1 fruit fly cellular context compared by ENCODE assay signal in the genomic region with DNA sequence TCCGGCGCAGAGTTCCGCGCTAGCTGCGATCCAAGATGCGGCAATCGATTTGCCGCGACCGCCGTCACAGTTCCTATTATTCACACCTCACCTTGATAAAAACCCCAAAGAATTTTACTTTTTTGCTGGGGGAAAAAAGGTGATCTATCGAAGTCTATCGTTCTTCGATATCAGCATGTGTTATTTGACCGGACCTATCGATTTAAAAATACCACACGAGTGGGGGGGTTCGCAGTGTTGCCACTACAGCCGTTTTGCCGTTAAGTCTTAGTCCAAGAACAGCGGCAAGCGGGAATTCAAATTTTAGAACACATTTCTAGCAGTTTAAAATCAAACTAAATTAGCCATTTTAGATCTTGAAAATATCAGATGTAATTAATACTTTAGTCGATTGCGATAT.
TF ChIP-seq lines count a peak whose summit lies in the region.

A gene (minus strand): TSS at position 180 of the 400 bp plus-strand sequence.

TF ChIP-seq in whole organism, embryonic, 481 proteins besides CTCF, POLR2A, EP300 and RAD21 (continued from another document):
- TF ChIP-seq Max (GFP tag; optimal IDR thresholded peaks at IDR 0.05; lab: Kevin White, UChicago) (no peak), CG12744 (GFP tag; optimal IDR thresholded peaks at IDR 0.05; lab: Kevin White, UChicago) (no peak), gfzf (GFP tag; optimal IDR thresholded peaks at IDR 0.05; lab: Kevin White, UChicago) (peak; percentile 57), az2 (GFP tag; optimal IDR thresholded peaks at IDR 0.05; lab: Kevin White, UChicago) (no peak), Awh (GFP tag; IDR thresholded peaks at IDR 0.05; lab: Robert Waterston, UW) (no peak), hkb (optimal IDR thresholded peaks at IDR 0.05; lab: Kevin White, UChicago) (no peak), hkb (GFP tag; IDR thresholded peaks at IDR 0.05; lab: Robert Waterston, UW) (no peak), CG10959 (GFP tag; IDR thresholded peaks at IDR 0.05; lab: Robert Waterston, UW) (no peak), Jarid2 (GFP tag; optimal IDR thresholded peaks at IDR 0.05; lab: Kevin White, UChicago) (no peak), bbx (GFP tag; IDR thresholded peaks at IDR 0.05; lab: Robert Waterston, UW; ENCODE audit: partially characterized antibody) (peak; percentile 80), CG14860 (GFP tag; IDR thresholded peaks at IDR 0.05; lab: Robert Waterston, UW; ENCODE audit: partially characterized antibody) (peak; percentile 56; the same call in 2 of the 3 replicates), CG30403 (GFP tag; optimal IDR thresholded peaks at IDR 0.05; lab: Kevin White, UChicago) (no peak), CG34224 (GFP tag; IDR thresholded peaks at IDR 0.05; lab: Robert Waterston, UW; ENCODE audit: partially characterized antibody) (peak; percentile 71; the same call in 2 of the 3 replicates), Scr (GFP tag; IDR thresholded peaks at IDR 0.05; lab: Robert Waterston, UW; ENCODE audit: partially characterized antibody) (peak; percentile 65), tna (GFP tag; IDR thresholded peaks at IDR 0.05; lab: Robert Waterston, UW; ENCODE audit: partially characterized antibody) (peak; percentile 79), NC2β (GFP tag; optimal IDR thresholded peaks at IDR 0.05; lab: Kevin White, UChicago) (no peak), CG3407 (GFP tag; optimal IDR thresholded peaks at IDR 0.05; lab: Kevin White, UChicago) (no peak), CG31365 (tag; optimal IDR thresholded peaks at IDR 0.05; lab: Kevin White, UChicago) (no peak), CrebB (tag; optimal IDR thresholded peaks at IDR 0.05; lab: Kevin White, UChicago) (no peak), Sry-δ (GFP tag; optimal IDR thresholded peaks at IDR 0.05; lab: Kevin White, UChicago) (peak; percentile 68), Deaf1 (tag; optimal IDR thresholded peaks at IDR 0.05; lab: Kevin White, UChicago) (no peak), MBD-R2 (GFP tag; IDR thresholded peaks at IDR 0.05; lab: Robert Waterston, UW) (peak; percentile 59), CG3847 (GFP tag; IDR thresholded peaks at IDR 0.05; lab: Robert Waterston, UW) (no peak), CG10431 (GFP tag; optimal IDR thresholded peaks at IDR 0.05; lab: Kevin White, UChicago) (no peak), CG1603 (tag; optimal IDR thresholded peaks at IDR 0.05; lab: Kevin White, UChicago) (no peak), Poxn (GFP tag; IDR thresholded peaks at IDR 0.05; lab: Robert Waterston, UW) (no peak), nau (GFP tag; optimal IDR thresholded peaks at IDR 0.05; lab: Kevin White, UChicago) (no peak), ranshi (GFP tag; IDR thresholded peaks at IDR 0.05; lab: Robert Waterston, UW) (no peak), CG31388 (GFP tag; optimal IDR thresholded peaks at IDR 0.05; lab: Kevin White, UChicago) (no peak), ind (GFP tag; optimal IDR thresholded peaks at IDR 0.05; lab: Kevin White, UChicago) (no peak), zen (tag; optimal IDR thresholded peaks at IDR 0.05; lab: Kevin White, UChicago) (no peak), CG11456 (GFP tag; IDR thresholded peaks at IDR 0.05; lab: Robert Waterston, UW) (no peak), CG12769 (tag; optimal IDR thresholded peaks at IDR 0.05; lab: Kevin White, UChicago) (no peak), CG12659 (GFP tag; optimal IDR thresholded peaks at IDR 0.05; lab: Kevin White, UChicago) (peak; percentile 11), Rfx (GFP tag; IDR thresholded peaks at IDR 0.05; lab: Robert Waterston, UW) (no peak), CG3281 (GFP tag; optimal IDR thresholded peaks at IDR 0.05; lab: Kevin White, UChicago) (no peak), HLHmδ (GFP tag; optimal IDR thresholded peaks at IDR 0.05; lab: Kevin White, UChicago) (no peak), CG9437 (GFP tag; optimal IDR thresholded peaks at IDR 0.05; lab: Kevin White, UChicago) (no peak), fd96Cb (tag; optimal IDR thresholded peaks at IDR 0.05; lab: Kevin White, UChicago) (no peak), CG34422 (GFP tag; IDR thresholded peaks at IDR 0.05; lab: Robert Waterston, UW) (no peak), BtbVII (GFP tag; optimal IDR thresholded peaks at IDR 0.05; lab: Kevin White, UChicago) (no peak), CG10321 (GFP tag; IDR thresholded peaks at IDR 0.05; lab: Robert Waterston, UW) (no peak)
